Fruit fly (Drosophila melanogaster) whole organism, pupa: ENCODE results near the gene GluRIID.

Experiments used
- CG10348 ChIP-seq: fragments of 200-800 bp; sonication (Bioruptor generic); IDR thresholded peaks from 2 replicates; pipeline ENCODE4 v1.3.6; 2022; ENCODE audit warnings: missing biosample characterization, missing genetic modification characterization
- CG12605 ChIP-seq: fragments of 200-800 bp; sonication (Bioruptor generic); IDR thresholded peaks from 2 replicates; pipeline ENCODE4 v1.3.6; 2022; ENCODE audit warnings: missing biosample characterization, missing genetic modification characterization
- CG13204 ChIP-seq: fragments of 200-800 bp; sonication (Bioruptor generic); optimal IDR thresholded peaks from 2 replicates; lab custom pipeline; 2018; ENCODE audit warnings: missing biosample characterization, mild to moderate bottlenecking, missing genetic modification characterization, moderate library complexity
- CG14655 ChIP-seq: fragments of 200-800 bp; sonication (Bioruptor generic); optimal IDR thresholded peaks from 3 replicates; lab custom pipeline; 2017; ENCODE audit warnings: mild to moderate bottlenecking, missing biosample characterization, missing genetic modification reagents, missing genetic modification characterization
- CG15710 ChIP-seq: fragments of 200-800 bp; sonication (Bioruptor generic); optimal IDR thresholded peaks from 2 replicates; lab custom pipeline; 2018; ENCODE audit warnings: missing biosample characterization, mild to moderate bottlenecking, missing genetic modification characterization, moderate library complexity
- CG17806 ChIP-seq: fragments of 200-800 bp; sonication (Bioruptor generic); optimal IDR thresholded peaks from 2 replicates; lab custom pipeline; 2018; ENCODE audit warnings: missing biosample characterization, mild to moderate bottlenecking, missing genetic modification characterization, moderate library complexity
- CG32121 ChIP-seq: fragments of 200-800 bp; sonication (Bioruptor generic); IDR thresholded peaks from 2 replicates; pipeline ENCODE4 v1.3.6; 2022; ENCODE audit warnings: missing biosample characterization, missing genetic modification characterization
- CG34367 ChIP-seq: fragments of 200-800 bp; sonication (Bioruptor generic); optimal IDR thresholded peaks from 2 replicates; lab custom pipeline; 2018; ENCODE audit warnings: missing biosample characterization, mild to moderate bottlenecking, missing genetic modification characterization
- CG4496 ChIP-seq: fragments of 200-800 bp; sonication (Bioruptor generic); IDR thresholded peaks from 3 replicates; pipeline ENCODE4 v1.3.6; 2022; ENCODE audit warnings: missing biosample characterization, missing genetic modification characterization
- CG8159 ChIP-seq: fragments of 200-800 bp; sonication (Bioruptor generic); optimal IDR thresholded peaks from 3 replicates; lab custom pipeline; 2018; ENCODE audit warnings: missing biosample characterization, mild to moderate bottlenecking, missing genetic modification characterization, moderate library complexity
- CG8301 ChIP-seq: fragments of 200-800 bp; sonication (Bioruptor generic); optimal IDR thresholded peaks from 2 replicates; lab custom pipeline; 2018; ENCODE audit warnings: missing biosample characterization, mild to moderate bottlenecking, missing genetic modification characterization
- CG9948 ChIP-seq: fragments of 200-800 bp; sonication (Bioruptor generic); optimal IDR thresholded peaks from 2 replicates; lab custom pipeline; 2018; ENCODE audit warnings: missing biosample characterization, mild to moderate bottlenecking, missing genetic modification characterization, moderate library complexity
- D1 ChIP-seq: fragments of 200-800 bp; sonication (Bioruptor generic); optimal IDR thresholded peaks from 2 replicates; lab custom pipeline; 2018; ENCODE audit warnings: missing biosample characterization, mild to moderate bottlenecking, missing genetic modification characterization, moderate library complexity
- EcR ChIP-seq: fragments of 200-800 bp; sonication (Bioruptor generic); optimal IDR thresholded peaks from 3 replicates; lab custom pipeline; 2019; ENCODE audit warnings: missing biosample characterization, missing genetic modification characterization, mild to moderate bottlenecking, moderate library complexity, missing genetic modification reagents
- Ets98B ChIP-seq: fragments of 200-800 bp; sonication (Bioruptor generic); IDR thresholded peaks from 2 replicates; pipeline ENCODE4 v1.3.6; 2022; ENCODE audit warnings: missing biosample characterization, missing genetic modification characterization
- Pif1A ChIP-seq: fragments of 200-800 bp; sonication (Bioruptor generic); optimal IDR thresholded peaks from 3 replicates; lab custom pipeline; 2016; ENCODE audit warnings: missing biosample characterization, missing genetic modification characterization
- Pif1B ChIP-seq: fragments of 200-800 bp; sonication (Bioruptor generic); optimal IDR thresholded peaks from 3 replicates; lab custom pipeline; 2016; ENCODE audit warnings: missing biosample characterization, missing genetic modification characterization
- Snoo ChIP-seq: fragments of 200-800 bp; sonication (Bioruptor generic); optimal IDR thresholded peaks from 3 replicates; lab custom pipeline; 2017; ENCODE audit warnings: missing biosample characterization, mild to moderate bottlenecking, missing genetic modification characterization, inconsistent platforms
- fd96Ca ChIP-seq: fragments of 200-800 bp; sonication (Bioruptor generic); IDR thresholded peaks from 3 replicates; pipeline ENCODE4 v1.3.6; 2022; ENCODE audit warnings: missing biosample characterization, missing genetic modification characterization
- gl ChIP-seq: fragments of 200-800 bp; sonication (Bioruptor generic); optimal IDR thresholded peaks from 2 replicates; lab custom pipeline; 2018; ENCODE audit warnings: missing biosample characterization, mild to moderate bottlenecking, missing genetic modification characterization
- rn ChIP-seq: fragments of 200-800 bp; sonication (Bioruptor generic); IDR thresholded peaks from 2 replicates; pipeline ENCODE4 v1.3.6; 2022; ENCODE audit warnings: missing biosample characterization, missing genetic modification characterization

GluRIID gene

dm6 chr3R:20617583-20617982 lies 34.7 kb downstream of the GluRIID start, which contains the start of gene CG5466:
Gene CG5466 (plus strand): TSS chr3R:20617883.
- TF ChIP-seq CG4496 (GFP tag; lab: Robert Waterston, UW) (0 out of 3 replicates have a peak, but pooled peaks have one; percentile 7), EcR (GFP tag; lab: Kevin White, UChicago) (no peak)

dm6 chr3R:20616801-20617200 lies 35.4 kb downstream of the GluRIID start, which contains the start of gene CG15923:
Gene CG15923 (minus strand): TSS chr3R:20616901.
- TF ChIP-seq CG32121 (GFP tag; lab: Robert Waterston, UW) (no peak), rn (no peak), CG14655 (no peak), EcR (GFP tag; lab: Kevin White, UChicago) (no peak), CG15710 (tag; lab: Kevin White, UChicago) (no peak)

dm6 chr3R:20608199-20608598 lies 44.1 kb downstream of the GluRIID start:
- TF ChIP-seq CG34367 (tag; lab: Kevin White, UChicago) = no peak
- 0 out of 3 replicates have a peak, but pooled peaks have one; percentile 5 for TF ChIP-seq fd96Ca (GFP tag; lab: Robert Waterston, UW)

DNA sequence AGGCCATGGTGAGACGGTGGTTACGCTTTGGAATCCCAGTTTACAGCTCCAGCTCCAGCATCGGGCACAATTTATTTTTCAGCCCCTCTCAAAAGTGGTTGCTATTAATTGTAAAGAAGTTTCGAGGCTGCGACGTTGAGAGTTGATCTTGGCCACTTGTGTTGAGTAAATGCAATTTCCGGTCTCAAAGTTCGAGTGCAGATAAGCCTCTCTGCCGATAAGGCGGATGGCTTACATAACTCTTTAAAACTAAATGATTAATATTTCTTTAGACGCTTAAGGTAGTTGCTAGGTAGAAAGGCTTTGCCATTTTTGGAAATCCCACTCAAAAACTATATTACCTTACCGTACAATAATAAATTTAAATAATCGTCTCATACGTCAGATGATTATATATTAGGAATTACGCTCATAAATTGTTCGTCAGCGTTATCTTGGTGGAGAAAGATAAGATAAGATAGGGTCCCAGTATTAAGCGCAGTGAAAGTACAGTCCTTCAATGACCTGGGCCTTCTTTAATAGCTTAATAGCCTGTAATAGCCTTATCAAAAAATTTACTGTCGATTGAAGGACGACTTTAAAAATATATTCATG lies 46.6 kb downstream of the GluRIID start:
- TF ChIP-seq D1 (no peak), CG12605 (GFP tag; lab: Robert Waterston, UW) (no peak), CG10348 (GFP tag; lab: Robert Waterston, UW) (no peak), EcR (GFP tag; lab: Kevin White, UChicago) (no peak), CG34367 (tag; lab: Kevin White, UChicago) (no peak)

DNA sequence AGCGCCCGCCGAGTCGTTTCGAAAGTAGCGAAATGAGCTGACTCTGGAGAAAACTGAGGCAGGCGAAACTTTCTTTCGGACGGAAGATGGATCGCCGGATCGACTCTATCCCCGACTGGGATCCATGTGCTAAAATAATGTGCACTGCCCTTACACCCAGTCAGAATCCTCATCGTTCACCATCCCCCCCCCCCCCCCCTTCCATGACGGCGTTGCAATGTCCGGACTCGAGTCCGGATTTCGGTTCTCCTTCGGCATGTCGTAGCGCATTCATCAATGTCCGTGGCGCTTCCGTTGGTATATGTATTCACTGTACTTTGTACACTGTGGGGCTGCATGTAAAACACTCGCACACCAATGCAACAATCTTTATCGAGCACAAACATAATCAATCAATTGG lies 47.2 kb downstream of the GluRIID start:
- TF ChIP-seq Pif1B (GFP tag; lab: Kevin White, UChicago) (no peak), Ets98B (GFP tag; lab: Robert Waterston, UW) (no peak), Snoo (tag; lab: Kevin White, UChicago) (no peak), CG8159 (tag; lab: Kevin White, UChicago) (no peak), CG14655 (no peak), rn (no peak)

DNA sequence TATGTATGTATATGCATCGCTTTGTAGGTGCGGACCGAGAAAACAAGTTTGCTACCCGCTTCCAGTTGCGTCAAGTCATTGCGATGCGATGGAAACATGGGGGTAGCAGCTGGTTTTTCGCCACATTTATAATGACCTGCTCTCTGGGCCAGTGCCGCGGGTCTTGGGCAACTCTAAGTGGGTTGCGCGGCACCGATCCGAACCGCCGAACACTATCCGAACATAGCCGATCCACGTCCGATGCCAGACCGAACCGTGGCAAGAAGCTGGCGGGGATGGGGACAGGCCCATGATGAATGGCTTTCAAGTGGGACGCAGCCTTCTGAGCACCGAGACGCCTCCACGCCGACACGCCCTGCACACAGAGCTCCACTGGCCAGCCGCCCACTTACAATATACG lies 48.2 kb downstream of the GluRIID start:
- TF ChIP-seq CG8301 (tag; lab: Kevin White, UChicago) = no peak
- TF ChIP-seq CG10348 (GFP tag; lab: Robert Waterston, UW) = no peak
- no peak for TF ChIP-seq CG17806 (tag; lab: Kevin White, UChicago)
- TF ChIP-seq CG14655 = no peak
- peak; percentile 27 for TF ChIP-seq CG13204 (GFP tag; lab: Kevin White, UChicago)
- peak; percentile 71 for TF ChIP-seq CG32121 (GFP tag; lab: Robert Waterston, UW)
- no peak for TF ChIP-seq CG34367 (tag; lab: Kevin White, UChicago)
- no peak for TF ChIP-seq CG15710 (tag; lab: Kevin White, UChicago)
- peak; percentile 87 for TF ChIP-seq CG4496 (GFP tag; lab: Robert Waterston, UW)
- TF ChIP-seq rn = no peak
- TF ChIP-seq Ets98B (GFP tag; lab: Robert Waterston, UW) = peak; percentile 69
- TF ChIP-seq EcR (GFP tag; lab: Kevin White, UChicago) = peak; percentile 20

DNA sequence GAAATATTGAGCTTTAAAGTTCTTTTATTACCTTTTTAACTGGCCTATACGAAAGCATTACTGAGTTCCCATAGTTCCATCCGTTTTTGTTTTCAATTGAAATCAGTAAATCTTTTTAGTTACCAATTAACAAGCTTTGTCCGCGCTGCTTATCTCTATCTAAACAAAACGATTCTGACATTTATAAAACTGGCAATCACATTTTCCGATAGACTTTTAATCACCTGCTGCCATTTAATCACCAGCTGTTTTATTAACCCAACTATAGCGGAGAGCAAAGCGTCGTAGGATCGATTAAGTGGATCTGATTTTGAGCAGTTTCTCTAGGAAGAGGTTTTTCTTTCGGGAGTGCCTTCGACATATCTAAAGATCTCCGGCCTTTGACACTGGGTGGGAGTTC lies 49.7 kb downstream of the GluRIID start:
- TF ChIP-seq Pif1B (GFP tag; lab: Kevin White, UChicago) (no peak), Ets98B (GFP tag; lab: Robert Waterston, UW) (no peak), CG8159 (tag; lab: Kevin White, UChicago) (no peak), CG17806 (tag; lab: Kevin White, UChicago) (no peak), fd96Ca (GFP tag; lab: Robert Waterston, UW) (no peak), CG4496 (GFP tag; lab: Robert Waterston, UW) (no peak), CG13204 (GFP tag; lab: Kevin White, UChicago) (no peak), Pif1A (no peak), CG9948 (tag; lab: Kevin White, UChicago) (no peak), CG8301 (tag; lab: Kevin White, UChicago) (no peak), CG14655 (no peak), CG34367 (tag; lab: Kevin White, UChicago) (no peak), gl (tag; lab: Kevin White, UChicago) (no peak), CG10348 (GFP tag; lab: Robert Waterston, UW) (no peak), Snoo (tag; lab: Kevin White, UChicago) (no peak), rn (no peak), CG32121 (GFP tag; lab: Robert Waterston, UW) (no peak), EcR (GFP tag; lab: Kevin White, UChicago) (no peak), CG12605 (GFP tag; lab: Robert Waterston, UW) (no peak)
